Worm (Caenorhabditis elegans): Measurements from ENCODE around the gene pir-2.

pir-2 gene

DNA sequence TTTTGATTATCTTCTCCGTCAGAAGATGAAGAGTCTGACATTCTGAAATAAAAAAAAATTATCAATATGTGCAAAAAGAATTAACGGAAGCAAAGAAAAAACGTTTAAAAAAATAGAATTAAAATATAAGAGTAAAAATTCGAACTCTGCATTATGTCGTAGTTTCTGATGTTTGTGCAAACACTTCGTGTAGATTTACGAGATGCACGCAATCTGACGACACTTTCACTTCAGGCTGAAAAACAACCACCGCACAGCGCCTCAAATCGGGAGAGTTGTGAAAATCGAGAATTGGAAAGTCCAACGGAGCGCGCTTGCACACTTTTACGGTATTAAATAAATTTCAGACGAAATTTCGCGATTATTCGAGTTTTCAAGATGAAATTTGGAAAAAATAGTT lies 36.8 kb downstream of the pir-2 start, which contains the start of gene T26G10.1 (continued):
- peak; percentile 76 to 83 for TF ChIP-seq efl-1 (optimal IDR thresholded peaks at IDR 0.05)
- peak; percentile 73 to 97 for TF ChIP-seq efl-1 (GFP tag; optimal IDR thresholded peaks at IDR 0.05 in 1 of 2)
- TF ChIP-seq nhr-11 (tag; optimal IDR thresholded peaks at IDR 0.05): no peak
- peak; percentile 73 to 77 for TF ChIP-seq lin-35 (GFP tag; optimal IDR thresholded peaks at IDR 0.05)
- no peak for TF ChIP-seq tlp-1 (tag; optimal IDR thresholded peaks at IDR 0.05)
- no peak for TF ChIP-seq hpl-2 (GFP tag; optimal IDR thresholded peaks at IDR 0.05)
- peak; percentile 85 for TF ChIP-seq mab-9 (GFP tag; IDR thresholded peaks at IDR 0.05)
- TF ChIP-seq nhr-84 (tag; optimal IDR thresholded peaks at IDR 0.05): no peak
- TF ChIP-seq zip-4 (GFP tag; optimal IDR thresholded peaks at IDR 0.05): no peak
- peak; percentile 82 for TF ChIP-seq unc-86 (tag; optimal IDR thresholded peaks at IDR 0.05)

DNA sequence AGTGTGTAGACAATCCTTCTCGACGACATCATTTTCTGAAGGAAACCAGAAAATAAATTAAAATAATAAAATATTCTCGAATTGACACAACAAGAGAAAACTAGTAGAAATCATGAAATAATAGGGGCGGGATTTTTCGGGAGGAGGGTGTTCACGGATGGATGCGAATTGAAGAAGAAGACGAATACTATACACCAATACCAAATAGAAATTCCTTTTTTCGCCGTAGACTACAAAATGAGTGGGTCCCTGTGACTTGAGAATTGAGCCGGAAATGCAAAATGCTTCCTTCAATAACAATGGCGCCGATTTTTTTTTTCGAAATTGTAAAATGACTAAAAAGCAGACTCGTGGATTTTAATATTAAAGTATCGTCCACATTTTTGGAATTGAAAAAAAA lies 42.4 kb downstream of the pir-2 start, which contains the start of gene nlp-48:
Gene nlp-48, minus strand, starts transcription at position 101 of the 400 bp plus-strand sequence.
- no peak for TF ChIP-seq sup-37 (GFP tag; optimal IDR thresholded peaks at IDR 0.05)
- no peak for TF ChIP-seq nhr-76 (tag; optimal IDR thresholded peaks at IDR 0.05)
- no peak for TF ChIP-seq unc-98 (GFP tag; IDR thresholded peaks at IDR 0.05)
- no peak for TF ChIP-seq ceh-82 (tag; optimal IDR thresholded peaks at IDR 0.05)
- no peak for TF ChIP-seq C04F5.9 (tag; optimal IDR thresholded peaks at IDR 0.05)
- no peak for TF ChIP-seq ztf-11 (tag; optimal IDR thresholded peaks at IDR 0.05)
- TF ChIP-seq fos-1 (tag; optimal IDR thresholded peaks at IDR 0.05): no peak
- TF ChIP-seq grh-1 (GFP tag; IDR thresholded peaks at IDR 0.05): no peak
- no peak for TF ChIP-seq tlp-1 (tag; optimal IDR thresholded peaks at IDR 0.05)
- TF ChIP-seq ets-5 (GFP tag; IDR thresholded peaks at IDR 0.05): no peak
- TF ChIP-seq dpl-1 (GFP tag; optimal IDR thresholded peaks at IDR 0.05): no peak
- no peak for TF ChIP-seq nhr-77 (tag; optimal IDR thresholded peaks at IDR 0.05)
- no peak for TF ChIP-seq nhr-20 (tag; optimal IDR thresholded peaks at IDR 0.05)
- no peak for TF ChIP-seq irx-1 (tag; optimal IDR thresholded peaks at IDR 0.05)
- TF ChIP-seq elt-2 (tag; optimal IDR thresholded peaks at IDR 0.05): no peak
- TF ChIP-seq ces-1 (GFP tag; optimal IDR thresholded peaks at IDR 0.05): no peak
- no peak for TF ChIP-seq skn-1 (tag; optimal IDR thresholded peaks at IDR 0.05)

DNA sequence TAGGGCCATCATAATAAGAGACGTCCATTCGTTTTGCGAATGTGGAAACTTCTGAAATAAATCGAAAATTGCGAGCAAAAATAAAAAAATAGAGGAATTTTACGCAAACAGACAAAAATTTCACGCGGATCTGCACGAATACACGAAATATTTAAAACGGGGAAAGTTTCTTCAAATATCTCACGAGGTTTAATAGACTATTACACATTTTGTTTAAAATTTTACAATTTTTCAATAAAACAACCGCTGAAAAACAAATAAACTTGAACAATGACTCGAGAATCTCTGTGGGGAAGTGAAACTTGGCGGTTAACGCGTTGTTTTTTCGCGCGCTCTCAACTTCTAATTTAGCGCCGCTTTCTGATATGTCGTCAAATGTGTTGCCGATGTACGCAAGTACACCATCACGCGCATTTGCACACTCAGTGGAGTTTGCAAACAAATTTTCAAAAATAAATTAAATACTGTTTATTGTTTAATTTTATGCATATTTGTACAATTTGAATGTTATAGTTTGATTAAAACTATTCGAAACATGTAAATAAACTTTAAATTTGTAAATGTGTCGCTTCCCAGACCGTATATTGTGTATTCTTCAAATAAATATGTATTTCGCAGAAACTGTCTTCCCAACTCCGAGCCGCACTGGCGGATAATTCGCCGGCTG lies 50.2 kb downstream of the pir-2 start, which contains the start of the genes gpr-2 and rgr-1:
Gene gpr-2, minus strand, starts transcription at position 51 of the 667 bp plus-strand sequence.
Gene rgr-1, plus strand, starts transcription at position 617 of the 667 bp plus-strand sequence.
- no peak for TF ChIP-seq snu-23 (GFP tag; optimal IDR thresholded peaks at IDR 0.05)
- TF ChIP-seq lin-35 (GFP tag; optimal IDR thresholded peaks at IDR 0.05): peak; percentile 85 to 94
- peak; percentile 11; the same call in 1 of the 2 replicates for TF ChIP-seq isw-1 (GFP tag; IDR thresholded peaks at IDR 0.05)
- TF ChIP-seq mep-1 (tag; optimal IDR thresholded peaks at IDR 0.05): peak; percentile 29
- TF ChIP-seq irx-1 (tag; optimal IDR thresholded peaks at IDR 0.05): peak; percentile 4
- peak; percentile 40 for TF ChIP-seq swsn-7 (tag; optimal IDR thresholded peaks at IDR 0.05)
- TF ChIP-seq mdl-1 (tag; optimal IDR thresholded peaks at IDR 0.05): peak in 1 of 2 experiments; percentile 23
- TF ChIP-seq sox-4 (tag; optimal IDR thresholded peaks at IDR 0.05): no peak
- TF ChIP-seq efl-1 (optimal IDR thresholded peaks at IDR 0.05): peak; percentile 59 to 88
- peak; percentile 88 to 99 for TF ChIP-seq efl-1 (GFP tag; optimal IDR thresholded peaks at IDR 0.05 in 1 of 2)
- TF ChIP-seq dpl-1 (GFP tag; optimal IDR thresholded peaks at IDR 0.05): peak; percentile 77 to 90 (median 87)
- TF ChIP-seq blmp-1 (tag; optimal IDR thresholded peaks at IDR 0.05): peak; percentile 52
- TF ChIP-seq ama-1 (optimal IDR thresholded peaks at IDR 0.05): no peak
- TF ChIP-seq nhr-19 (GFP tag; conservative IDR thresholded peaks at IDR 0.05): peak; percentile 49
- no peak for TF ChIP-seq ceh-90 (tag; optimal IDR thresholded peaks at IDR 0.05)
- TF ChIP-seq nhr-11 (tag; optimal IDR thresholded peaks at IDR 0.05): no peak
- peak; percentile 37 for TF ChIP-seq nhr-71 (tag; optimal IDR thresholded peaks at IDR 0.05)
- peak; percentile 73 for TF ChIP-seq nhr-85 (tag)
- TF ChIP-seq F16B12.6 (tag; optimal IDR thresholded peaks at IDR 0.05): peak; percentile 90
- TF ChIP-seq C04F5.9 (tag; optimal IDR thresholded peaks at IDR 0.05): peak; percentile 23
- TF ChIP-seq lin-13 (GFP tag; optimal IDR thresholded peaks at IDR 0.05): no peak
- no peak for TF ChIP-seq lin-39 (tag; optimal IDR thresholded peaks at IDR 0.05)
- TF ChIP-seq egl-27 (tag; optimal IDR thresholded peaks at IDR 0.05): no peak
- peak; percentile 23 for TF ChIP-seq lin-15B (tag; optimal IDR thresholded peaks at IDR 0.05)
- TF ChIP-seq ztf-11 (tag; optimal IDR thresholded peaks at IDR 0.05): no peak
- no peak for TF ChIP-seq tlp-1 (tag; optimal IDR thresholded peaks at IDR 0.05)
- peak in 2 of 3 experiments; percentile 27 to 46 for TF ChIP-seq ceh-82 (tag; optimal IDR thresholded peaks at IDR 0.05)
- no peak for TF ChIP-seq lir-3 (tag; optimal IDR thresholded peaks at IDR 0.05; ENCODE audit: poor library complexity)
- peak; percentile 61 for TF ChIP-seq unc-130 (tag; optimal IDR thresholded peaks at IDR 0.05)
- peak; percentile 57 for TF ChIP-seq rnt-1 (tag; optimal IDR thresholded peaks at IDR 0.05)
- TF ChIP-seq grh-1 (GFP tag; IDR thresholded peaks at IDR 0.05): no peak
- peak; percentile 65 for TF ChIP-seq nhr-47 (tag; optimal IDR thresholded peaks at IDR 0.05)
- TF ChIP-seq nhr-12 (tag; optimal IDR thresholded peaks at IDR 0.05): no peak

Data from whole organism, L1 larva.